Fruit fly (Drosophila melanogaster) whole organism, embryonic: ENCODE results near the gene Nepl12.
A peak's percentile ranks its signal among the peaks of the same experiment; 100 is the strongest.

Source experiments
- Bdp1 ChIP-seq: fragments of 200-800 bp; sonication (Bioruptor generic); optimal IDR thresholded peaks from 3 replicates; lab custom pipeline; 2016; ENCODE audit warnings: missing biosample characterization, missing genetic modification characterization
- CG10274 ChIP-seq: fragments of 200-800 bp; sonication (Bioruptor generic); optimal IDR thresholded peaks from 3 replicates; lab custom pipeline; 2017; ENCODE audit warnings: missing biosample characterization, mild to moderate bottlenecking, missing genetic modification characterization
- CG10321 ChIP-seq: fragments of 200-800 bp; sonication (Bioruptor generic); IDR thresholded peaks from 2 replicates; pipeline ENCODE4 v1.3.6; 2022; ENCODE audit warnings: missing biosample characterization, missing genetic modification characterization
- CG14014 ChIP-seq: fragments of 200-800 bp; sonication (Bioruptor generic); IDR thresholded peaks from 2 replicates; pipeline ENCODE4 v1.3.6; 2022; ENCODE audit warnings: missing biosample characterization, missing genetic modification characterization
- CG14441 ChIP-seq: fragments of 200-800 bp; sonication (Bioruptor generic); IDR thresholded peaks from 2 replicates; pipeline ENCODE4 v1.3.6; 2022; ENCODE audit warnings: missing biosample characterization, missing genetic modification characterization
- CG14667 ChIP-seq: fragments of 200-800 bp; sonication (Bioruptor generic); IDR thresholded peaks from 2 replicates; pipeline ENCODE4 v1.3.6; 2022; ENCODE audit warnings: missing biosample characterization, missing genetic modification characterization
- CG15514 ChIP-seq: fragments of 200-800 bp; sonication (Bioruptor generic); optimal IDR thresholded peaks from 3 replicates; lab custom pipeline; 2017; ENCODE audit warnings: missing biosample characterization, missing genetic modification characterization, mild to moderate bottlenecking, moderate library complexity, missing genetic modification reagents
- CG17361 ChIP-seq: fragments of 200-800 bp; sonication (Bioruptor generic); IDR thresholded peaks from 3 replicates; pipeline ENCODE4 v1.3.6; 2022; ENCODE audit warnings: missing biosample characterization, missing genetic modification characterization
- CG18011 ChIP-seq: fragments of 200-800 bp; sonication (Bioruptor generic); optimal IDR thresholded peaks from 2 replicates; lab custom pipeline; 2017; ENCODE audit warnings: missing biosample characterization, missing genetic modification characterization, mild to moderate bottlenecking, moderate library complexity, missing genotype
- CG2116 ChIP-seq: fragments of 200-800 bp; sonication (Bioruptor generic); optimal IDR thresholded peaks from 3 replicates; lab custom pipeline; 2018; ENCODE audit warnings: missing biosample characterization, mild to moderate bottlenecking, missing genetic modification characterization
- CG2120 ChIP-seq: fragments of 200-800 bp; sonication (Bioruptor generic); optimal IDR thresholded peaks from 3 replicates; lab custom pipeline; 2016; ENCODE audit warnings: missing biosample characterization, missing genetic modification characterization
- CG30020 ChIP-seq: fragments of 200-800 bp; optimal IDR thresholded peaks from 2 replicates; lab custom pipeline; 2019; ENCODE audit warnings: missing biosample characterization, mild to moderate bottlenecking, missing genetic modification characterization, moderate library complexity
- CG31365 ChIP-seq: fragments of 200-800 bp; sonication (Bioruptor generic); optimal IDR thresholded peaks from 2 replicates; lab custom pipeline; 2018; ENCODE audit warnings: missing biosample characterization, mild to moderate bottlenecking, missing genetic modification characterization
- CG31388 ChIP-seq: fragments of 200-800 bp; sonication (Bioruptor generic); optimal IDR thresholded peaks from 2 replicates; lab custom pipeline; 2016; ENCODE audit warnings: missing biosample characterization, missing genetic modification characterization
- CG3163 ChIP-seq: fragments of 200-800 bp; sonication (Bioruptor generic); optimal IDR thresholded peaks from 3 replicates; lab custom pipeline; 2016; ENCODE audit warnings: missing biosample characterization, missing genetic modification characterization
- CG3995 ChIP-seq: fragments of 200-800 bp; sonication (Bioruptor generic); optimal IDR thresholded peaks from 3 replicates; lab custom pipeline; 2016; ENCODE audit warnings: missing biosample characterization, missing genetic modification characterization
- CG6254 ChIP-seq: fragments of 200-800 bp; sonication (Bioruptor generic); optimal IDR thresholded peaks from 3 replicates; lab custom pipeline; 2017; ENCODE audit warnings: mild to moderate bottlenecking, missing biosample characterization, missing genetic modification reagents, missing genetic modification characterization
- CG6654 ChIP-seq: fragments of 200-800 bp; sonication (Bioruptor generic); optimal IDR thresholded peaks from 2 replicates; lab custom pipeline; 2017; ENCODE audit warnings: missing biosample characterization, mild to moderate bottlenecking, missing genetic modification characterization
- CG8089 ChIP-seq: fragments of 200-800 bp; sonication (Bioruptor generic); optimal IDR thresholded peaks from 3 replicates; lab custom pipeline; 2016; ENCODE audit warnings: missing biosample characterization, missing genetic modification characterization
- CG8290 ChIP-seq, 3 experiments: fragments of 200-800 bp; sonication (Bioruptor generic); optimal IDR thresholded peaks; 2 replicates each; lab custom pipeline; 2016 to 2019; ENCODE audit warnings: missing biosample characterization in 3 of 3, missing genetic modification characterization in 3 of 3, mild to moderate bottlenecking in 2 of 3, moderate library complexity in 1 of 3
- CG8924 ChIP-seq: fragments of 200-800 bp; optimal IDR thresholded peaks from 3 replicates; lab custom pipeline; 2019; ENCODE audit warnings: missing biosample characterization, mild to moderate bottlenecking, missing genetic modification characterization, moderate library complexity
- CG9437 ChIP-seq: fragments of 200-800 bp; sonication (Bioruptor generic); optimal IDR thresholded peaks from 2 replicates; lab custom pipeline; 2018; ENCODE audit warnings: missing biosample characterization, mild to moderate bottlenecking, missing genetic modification characterization
- E2f1 ChIP-seq: fragments of 200-800 bp; sonication (Bioruptor generic); IDR thresholded peaks from 2 replicates; pipeline ENCODE4 v1.3.6; 2022; ENCODE audit warnings: missing biosample characterization, missing genetic modification characterization
- H2.0 ChIP-seq: fragments of 200-800 bp; sonication (Bioruptor generic); IDR thresholded peaks from 2 replicates; pipeline ENCODE4 v1.3.6; 2022; ENCODE audit warnings: missing biosample characterization, missing genetic modification characterization
- HmgZ ChIP-seq: fragments of 200-800 bp; sonication (Bioruptor generic); optimal IDR thresholded peaks from 2 replicates; lab custom pipeline; 2018; ENCODE audit warnings: missing biosample characterization, mild to moderate bottlenecking, missing genetic modification characterization
- Scr ChIP-seq: fragments of 200-800 bp; sonication (Bioruptor generic); IDR thresholded peaks from 2 replicates; pipeline ENCODE4 v1.3.6; 2022; ENCODE audit warnings: missing biosample characterization, missing genetic modification characterization; ENCODE audit not compliant: partially characterized antibody
- Ssrp ChIP-seq: fragments of 200-800 bp; sonication (Bioruptor generic); optimal IDR thresholded peaks from 2 replicates; lab custom pipeline; 2018; ENCODE audit warnings: missing biosample characterization, mild to moderate bottlenecking, missing genetic modification characterization, moderate library complexity
- Xrp1 ChIP-seq: fragments of 200-800 bp; sonication (Bioruptor generic); IDR thresholded peaks from 2 replicates; pipeline ENCODE4 v1.3.6; 2022; ENCODE audit warnings: missing biosample characterization, missing genetic modification characterization
- YL-1 ChIP-seq: fragments of 200-800 bp; sonication (Bioruptor generic); optimal IDR thresholded peaks from 3 replicates; lab custom pipeline; 2017; ENCODE audit warnings: missing biosample characterization, mild to moderate bottlenecking, missing genetic modification characterization
- ara ChIP-seq: fragments of 200-800 bp; sonication (Bioruptor generic); IDR thresholded peaks from 2 replicates; pipeline ENCODE4 v1.3.6; 2022; ENCODE audit warnings: missing biosample characterization, missing genetic modification characterization
- ash1 ChIP-seq: fragments of 200-800 bp; sonication (Bioruptor generic); optimal IDR thresholded peaks from 2 replicates; lab custom pipeline; 2018; ENCODE audit warnings: missing biosample characterization, mild to moderate bottlenecking, missing genetic modification characterization
- bigmax ChIP-seq: fragments of 200-800 bp; sonication (Bioruptor generic); optimal IDR thresholded peaks from 2 replicates; lab custom pipeline; 2018; ENCODE audit warnings: missing biosample characterization, mild to moderate bottlenecking, missing genetic modification characterization
- caup ChIP-seq: fragments of 200-800 bp; sonication (Bioruptor generic); optimal IDR thresholded peaks from 3 replicates; lab custom pipeline; 2017; ENCODE audit warnings: missing biosample characterization, mild to moderate bottlenecking, missing genetic modification characterization, moderate library complexity; ENCODE audit not compliant: severe bottlenecking
- chn ChIP-seq: fragments of 200-800 bp; sonication (Bioruptor generic); optimal IDR thresholded peaks from 2 replicates; lab custom pipeline; 2016; ENCODE audit warnings: missing biosample characterization, missing genetic modification characterization
- crol ChIP-seq: fragments of 200-800 bp; sonication (Bioruptor generic); IDR thresholded peaks from 2 replicates; pipeline ENCODE4 v1.3.6; 2022; ENCODE audit warnings: missing biosample characterization, missing genetic modification characterization
- dimm ChIP-seq: fragments of 200-800 bp; sonication (Bioruptor generic); IDR thresholded peaks from 2 replicates; pipeline ENCODE4 v1.3.6; 2022; ENCODE audit warnings: missing biosample characterization, missing genetic modification characterization
- dysf ChIP-seq: fragments of 200-800 bp; sonication (Bioruptor generic); IDR thresholded peaks from 3 replicates; pipeline ENCODE4 v1.3.6; 2022; ENCODE audit warnings: missing biosample characterization, missing genetic modification characterization
- exex ChIP-seq: fragments of 200-800 bp; sonication (Bioruptor generic); optimal IDR thresholded peaks from 4 replicates; lab custom pipeline; 2018; ENCODE audit warnings: missing biosample characterization, mild to moderate bottlenecking, missing genetic modification characterization, moderate library complexity
- fd102C ChIP-seq: fragments of 200-800 bp; sonication (Bioruptor generic); optimal IDR thresholded peaks from 2 replicates; lab custom pipeline; 2018; ENCODE audit warnings: missing biosample characterization, mild to moderate bottlenecking, missing genetic modification characterization, moderate library complexity
- fru ChIP-seq: fragments of >200 bp; optimal IDR thresholded peaks from 2 replicates; lab custom pipeline; 2017
- gsb-n ChIP-seq: fragments of 200-800 bp; sonication (Bioruptor generic); optimal IDR thresholded peaks from 3 replicates; lab custom pipeline; 2018; ENCODE audit warnings: missing biosample characterization, mild to moderate bottlenecking, missing genetic modification characterization
- lab ChIP-seq: fragments of 200-800 bp; sonication (Bioruptor generic); optimal IDR thresholded peaks from 3 replicates; lab custom pipeline; 2017; ENCODE audit warnings: missing biosample characterization, missing genetic modification characterization, mild to moderate bottlenecking, moderate library complexity, missing genetic modification reagents
- lbe ChIP-seq: fragments of 200-800 bp; sonication (Bioruptor generic); optimal IDR thresholded peaks from 2 replicates; lab custom pipeline; 2016; ENCODE audit warnings: missing biosample characterization, mild to moderate bottlenecking, missing genetic modification characterization
- nerfin-2 ChIP-seq: fragments of 200-800 bp; sonication (Bioruptor generic); IDR thresholded peaks from 2 replicates; pipeline ENCODE4 v1.3.6; 2022; ENCODE audit warnings: missing biosample characterization, missing genetic modification characterization; ENCODE audit not compliant: partially characterized antibody
- odd ChIP-seq: fragments of 200-800 bp; sonication (Bioruptor generic); optimal IDR thresholded peaks from 2 replicates; lab custom pipeline; 2017; ENCODE audit warnings: missing biosample characterization, mild to moderate bottlenecking, missing genetic modification characterization
- seq ChIP-seq: fragments of 200-800 bp; sonication (Bioruptor generic); IDR thresholded peaks from 2 replicates; pipeline ENCODE4 v1.3.6; 2022; ENCODE audit warnings: missing biosample characterization, missing genetic modification characterization
- sisA ChIP-seq: fragments of 200-800 bp; sonication (Bioruptor generic); IDR thresholded peaks from 2 replicates; pipeline ENCODE4 v1.3.6; 2022; ENCODE audit warnings: missing biosample characterization, missing genetic modification characterization
- z ChIP-seq: fragments of 200-800 bp; sonication (Bioruptor generic); IDR thresholded peaks from 3 replicates; pipeline ENCODE4 v1.3.6; 2022; ENCODE audit warnings: missing biosample characterization, missing genetic modification characterization
- zen2 ChIP-seq: fragments of 200-800 bp; sonication (Bioruptor generic); IDR thresholded peaks from 3 replicates; pipeline ENCODE4 v1.3.6; 2022; ENCODE audit warnings: missing biosample characterization, missing genetic modification characterization; ENCODE audit not compliant: partially characterized antibody
- zfh1 ChIP-seq: fragments of 200-800 bp; sonication (Bioruptor generic); IDR thresholded peaks from 3 replicates; pipeline ENCODE4 v1.3.6; 2022; ENCODE audit warnings: missing biosample characterization, missing genetic modification characterization

Gene Nepl12

DNA sequence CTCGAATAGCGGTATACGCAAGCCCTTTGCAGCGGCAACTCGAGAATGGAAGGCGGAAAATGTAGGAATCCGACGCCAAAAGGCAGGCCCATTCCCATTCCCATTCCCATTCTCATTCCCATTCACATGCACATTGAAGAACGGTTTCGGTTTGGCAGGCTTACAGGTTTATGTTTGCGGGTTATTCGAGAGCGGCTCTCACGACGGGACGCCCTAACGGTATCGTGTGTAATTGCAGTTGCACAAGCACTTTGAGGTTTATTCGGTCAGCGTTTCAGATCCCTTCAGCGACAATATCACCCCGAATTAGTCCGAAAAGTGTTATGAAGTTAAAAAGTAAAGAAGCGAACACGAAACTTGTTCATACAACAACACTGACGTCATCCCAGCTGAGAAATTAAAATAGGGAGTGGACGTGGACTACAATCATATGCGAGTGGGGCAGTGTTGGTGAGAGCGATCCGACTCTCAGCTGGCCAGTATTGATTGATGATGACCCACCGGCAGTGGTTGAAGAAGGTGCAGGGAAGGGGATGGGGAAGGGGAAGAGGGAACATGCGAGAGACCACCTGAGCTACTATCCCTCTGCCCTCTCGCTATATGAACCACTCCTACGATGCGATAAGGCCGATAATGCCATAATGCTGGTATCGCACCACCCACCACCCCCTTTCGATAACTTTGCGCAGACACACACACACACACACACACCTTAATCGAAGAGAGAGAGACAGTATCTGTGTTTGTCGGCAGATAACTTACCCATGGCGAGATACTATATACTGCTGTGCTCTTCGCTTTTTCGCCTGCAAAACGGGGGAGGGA lies 29.1 kb downstream of the Nepl12 start (continued):
- TF ChIP-seq CG31388 (GFP tag; lab: Kevin White, UChicago) (no peak), dimm (GFP tag; lab: Robert Waterston, UW) (no peak), CG9437 (no peak), Bdp1 (GFP tag; lab: Kevin White, UChicago) (no peak), dysf (GFP tag; lab: Robert Waterston, UW) (no peak), caup (peak; percentile 57), CG10321 (GFP tag; lab: Robert Waterston, UW) (no peak), zfh1 (GFP tag; lab: Robert Waterston, UW) (no peak), CG18011 (GFP tag; lab: Kevin White, UChicago) (no peak), nerfin-2 (GFP tag; lab: Robert Waterston, UW) (no peak), CG6654 (no peak), CG17361 (GFP tag; lab: Robert Waterston, UW) (no peak), H2.0 (no peak), HmgZ (tag; lab: Kevin White, UChicago) (peak; percentile 82), lbe (GFP tag; lab: Kevin White, UChicago) (no peak), E2f1 (GFP tag; lab: Robert Waterston, UW) (no peak), fd102C (no peak), lab (GFP tag; lab: Kevin White, UChicago) (peak; percentile 92), odd (GFP tag; lab: Kevin White, UChicago) (no peak), CG14667 (GFP tag; lab: Robert Waterston, UW) (no peak), sisA (GFP tag; lab: Robert Waterston, UW) (no peak), CG30020 (tag; lab: Kevin White, UChicago) (no peak), CG31365 (no peak), CG2120 (GFP tag; lab: Kevin White, UChicago) (peak; percentile 44), CG10274 (GFP tag; lab: Kevin White, UChicago) (no peak), CG6254 (no peak), CG8089 (GFP tag; lab: Kevin White, UChicago) (no peak), Scr (GFP tag; lab: Robert Waterston, UW) (no peak), exex (tag; lab: Kevin White, UChicago) (peak; percentile 82), CG8924 (no peak), CG14014 (GFP tag; lab: Robert Waterston, UW) (no peak), z (GFP tag; lab: Robert Waterston, UW) (no peak), CG3995 (GFP tag; lab: Kevin White, UChicago) (no peak), ash1 (GFP tag; lab: Kevin White, UChicago) (peak; percentile 35), bigmax (GFP tag; lab: Kevin White, UChicago) (no peak), CG2116 (GFP tag; lab: Kevin White, UChicago) (no peak), gsb-n (tag; lab: Kevin White, UChicago) (no peak), CG14441 (GFP tag; lab: Robert Waterston, UW) (no peak), CG3163 (GFP tag; lab: Kevin White, UChicago) (peak; percentile 10), CG15514 (peak; percentile 7), zen2 (no peak), CG8290 (GFP tag; optimal IDR thresholded peaks at IDR 0.05; lab: Kevin White, UChicago) (no peak), CG8290 (tag; optimal IDR thresholded peaks at IDR 0.05; lab: Kevin White, UChicago) (peak in 1 of 2 experiments; percentile 62), seq (GFP tag; lab: Robert Waterston, UW) (no peak), YL-1 (GFP tag; lab: Kevin White, UChicago) (no peak), fru (lab: Kevin White, UChicago) (no peak), chn (peak; percentile 56), Ssrp (tag; lab: Kevin White, UChicago) (no peak), Xrp1 (GFP tag; lab: Robert Waterston, UW) (no peak), crol (GFP tag; lab: Robert Waterston, UW) (no peak), ara (GFP tag; lab: Robert Waterston, UW) (no peak)
